Fruit fly (Drosophila melanogaster): ENCODE data around the gene GAA1.

The GAA1 gene

DNA sequence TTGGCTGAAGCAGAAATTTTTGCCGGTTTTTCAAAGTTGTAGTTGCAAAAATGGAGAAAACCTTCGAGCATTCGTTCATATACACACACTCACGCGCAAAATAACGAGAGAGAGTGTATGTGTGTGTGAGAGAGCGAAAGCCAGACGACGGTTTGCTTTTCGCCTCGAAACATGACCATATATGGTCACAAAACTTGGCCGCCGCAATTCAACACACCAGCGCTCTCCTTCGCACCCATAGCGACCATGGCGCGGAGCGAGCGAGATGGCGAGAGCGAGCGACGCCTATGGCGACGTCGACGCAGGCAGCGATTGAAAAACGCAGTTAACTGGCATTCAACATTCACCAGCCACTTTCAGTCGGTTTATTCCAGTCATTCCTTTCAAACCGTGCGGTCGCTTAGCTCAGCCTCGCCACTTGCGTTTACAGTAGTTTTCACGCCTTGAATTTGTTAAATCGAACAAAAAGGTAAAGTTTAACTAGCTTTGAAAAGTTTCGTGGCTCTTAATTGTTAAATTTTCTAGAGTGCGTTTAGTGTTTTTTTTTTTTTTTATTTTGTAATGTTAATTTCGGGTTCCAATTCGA lies 28.6 kb upstream of the GAA1 start (continued):
- TF ChIP-seq Pdp1 (GFP tag; optimal IDR thresholded peaks at IDR 0.05) (peak in 1 of 2 experiments; percentile 33), eve (GFP tag; optimal IDR thresholded peaks at IDR 0.05) (no peak), ken (GFP tag; IDR thresholded peaks at IDR 0.05) (no peak), dmrt11E (tag; optimal IDR thresholded peaks at IDR 0.05) (no peak), CG6175 (GFP tag; IDR thresholded peaks at IDR 0.05) (0 out of 3 replicates have a peak, but pooled peaks have one; percentile 47), crp (GFP tag; optimal IDR thresholded peaks at IDR 0.05) (no peak), insv (GFP tag; optimal IDR thresholded peaks at IDR 0.05) (peak in 1 of 2 experiments; percentile 37), CG3726 (GFP tag; IDR thresholded peaks at IDR 0.05) (no peak), Nf-YB (GFP tag; optimal IDR thresholded peaks at IDR 0.05) (peak; percentile 4), fd102C (GFP tag; optimal IDR thresholded peaks at IDR 0.05) (no peak), CG30431 (GFP tag; optimal IDR thresholded peaks at IDR 0.05) (no peak), CG8281 (tag; optimal IDR thresholded peaks at IDR 0.05) (no peak), unc-4 (GFP tag; IDR thresholded peaks at IDR 0.05; ENCODE audit: partially characterized antibody) (peak; percentile 40; the same call in 1 of the 2 replicates), CG10267 (tag; optimal IDR thresholded peaks at IDR 0.05) (peak; percentile 17), CG9215 (GFP tag; IDR thresholded peaks at IDR 0.05) (peak; percentile 34; the same call in 1 of the 2 replicates), CG16779 (GFP tag; IDR thresholded peaks at IDR 0.05) (peak; percentile 58; the same call in 1 of the 2 replicates), Scr (GFP tag; IDR thresholded peaks at IDR 0.05; ENCODE audit: partially characterized antibody) (peak; percentile 46; the same call in 1 of the 2 replicates), CG13296 (GFP tag; optimal IDR thresholded peaks at IDR 0.05) (peak; percentile 43), lola (GFP tag; optimal IDR thresholded peaks at IDR 0.05) (no peak), CG1832 (GFP tag; optimal IDR thresholded peaks at IDR 0.05) (peak; percentile 95), CG13624 (GFP tag; optimal IDR thresholded peaks at IDR 0.05) (peak; percentile 63), ap (GFP tag; IDR thresholded peaks at IDR 0.05) (no peak), CG7928 (GFP tag; optimal IDR thresholded peaks at IDR 0.05) (no peak), Sox100B (GFP tag; optimal IDR thresholded peaks at IDR 0.05) (no peak), CG15601 (tag; optimal IDR thresholded peaks at IDR 0.05) (peak; percentile 99), CG18599 (GFP tag; optimal IDR thresholded peaks at IDR 0.05) (peak; percentile 54), Meics (GFP tag; optimal IDR thresholded peaks at IDR 0.05) (peak; percentile 22), CG17829 (tag; optimal IDR thresholded peaks at IDR 0.05) (peak; percentile 37), BEAF-32 (GFP tag; optimal IDR thresholded peaks at IDR 0.05) (no peak), CG17359 (tag; optimal IDR thresholded peaks at IDR 0.05) (peak; percentile 6), dmrt99B (tag; optimal IDR thresholded peaks at IDR 0.05) (peak; percentile 31), gro (GFP tag; optimal IDR thresholded peaks at IDR 0.05) (peak; percentile 7), gem (tag; optimal IDR thresholded peaks at IDR 0.05) (peak; percentile 36), unpg (GFP tag; optimal IDR thresholded peaks at IDR 0.05) (no peak), ewg (GFP tag; optimal IDR thresholded peaks at IDR 0.05) (peak; percentile 50), ci (GFP tag; IDR thresholded peaks at IDR 0.05) (peak; percentile 70), kni (GFP tag; optimal IDR thresholded peaks at IDR 0.05) (peak; percentile 35), seq (GFP tag; IDR thresholded peaks at IDR 0.05) (peak; percentile 31; the same call in 1 of the 2 replicates), ssp (GFP tag; IDR thresholded peaks at IDR 0.05) (no peak), MBD-R2 (GFP tag; IDR thresholded peaks at IDR 0.05) (peak; percentile 14; the same call in 1 of the 2 replicates), CG6272 (GFP tag; IDR thresholded peaks at IDR 0.05) (0 out of 2 replicates have a peak, but pooled peaks have one; percentile 15), CG18764 (GFP tag; optimal IDR thresholded peaks at IDR 0.05) (no peak), CG8089 (GFP tag; optimal IDR thresholded peaks at IDR 0.05) (peak; percentile 43), gt (GFP tag; IDR thresholded peaks at IDR 0.05) (no peak), CG6689 (GFP tag; IDR thresholded peaks at IDR 0.05) (no peak), pfk (GFP tag; optimal IDR thresholded peaks at IDR 0.05) (peak; percentile 51), CG4328 (GFP tag; optimal IDR thresholded peaks at IDR 0.05) (no peak), MESR4 (GFP tag; optimal IDR thresholded peaks at IDR 0.05) (no peak)

Data from whole organism, embryonic.